Fruit fly (Drosophila melanogaster) whole organism, wandering third instar larva: ENCODE data around the gene CG14556.
A peak's percentile ranks its signal among the peaks of the same experiment; 100 is the strongest.

Source experiments
- CG32264 ChIP-seq: fragments of 200-800 bp; sonication (Bioruptor generic); optimal IDR thresholded peaks from 2 replicates; lab custom pipeline; 2016; ENCODE audit warnings: missing biosample characterization, missing genetic modification characterization
- Dif ChIP-seq: fragments of 200-275, 200-300 bp; sonication (Bioruptor generic); optimal IDR thresholded peaks from 2 replicates; lab custom pipeline; 2018; ENCODE audit warnings: missing biosample characterization, missing genetic modification characterization; ENCODE audit not compliant: partially characterized antibody
- GATAd ChIP-seq: sonication (Bioruptor generic); optimal IDR thresholded peaks from 2 replicates; lab custom pipeline; 2016; ENCODE audit warnings: missing biosample characterization, missing genetic modification characterization
- Hr78 ChIP-seq: fragments of >200 bp; optimal IDR thresholded peaks from 2 replicates; lab custom pipeline; 2017; ENCODE audit warnings: missing biosample characterization, missing genetic modification characterization
- Jra ChIP-seq: sonication (Bioruptor generic); optimal IDR thresholded peaks from 2 replicates; lab custom pipeline; 2016; ENCODE audit warnings: missing biosample characterization, missing genetic modification characterization
- N ChIP-seq: fragments of >200 bp; optimal IDR thresholded peaks from 2 replicates; lab custom pipeline; 2018; ENCODE audit warnings: missing biosample characterization, missing external identifiers, missing genetic modification characterization
- OdsH ChIP-seq: fragments of 200-800 bp; sonication (Bioruptor generic); optimal IDR thresholded peaks from 2 replicates; lab custom pipeline; 2016; ENCODE audit warnings: missing biosample characterization, mild to moderate bottlenecking, missing genetic modification characterization
- Sp1 ChIP-seq: fragments of 200-800 bp; sonication (Bioruptor generic); optimal IDR thresholded peaks from 3 replicates; lab custom pipeline; 2019; ENCODE audit warnings: missing biosample characterization, mild to moderate bottlenecking, missing genetic modification characterization, moderate library complexity
- Vsx2 ChIP-seq: fragments of 200-300, 225-300 bp; sonication (Bioruptor generic); optimal IDR thresholded peaks from 2 replicates; lab custom pipeline; 2018; ENCODE audit warnings: missing biosample characterization, missing genetic modification characterization; ENCODE audit not compliant: partially characterized antibody
- dsf ChIP-seq: sonication (Bioruptor generic); optimal IDR thresholded peaks from 2 replicates; lab custom pipeline; 2016; ENCODE audit warnings: missing biosample characterization, missing genetic modification characterization, borderline replicate concordance
- foxo ChIP-seq, 2 experiments: fragments of 200-800 bp; sonication (Bioruptor generic); optimal IDR thresholded peaks; 2 replicates in 1 of 2; 3 replicates in 1 of 2; lab custom pipeline; 2016 to 2017; ENCODE audit warnings: missing biosample characterization in 2 of 2, missing genetic modification characterization in 2 of 2
- fru ChIP-seq: fragments of 200-800 bp; sonication (Bioruptor generic); optimal IDR thresholded peaks from 3 replicates; lab custom pipeline; 2016; ENCODE audit warnings: missing biosample characterization, mild to moderate bottlenecking, missing genetic modification characterization
- h ChIP-seq: fragments of 200-800 bp; sonication (Bioruptor generic); optimal IDR thresholded peaks from 3 replicates; lab custom pipeline; 2016; ENCODE audit warnings: missing biosample characterization, mild to moderate bottlenecking, missing genetic modification characterization
- jim ChIP-seq: fragments of 175-275, 200-325 bp; sonication (Bioruptor generic); optimal IDR thresholded peaks from 2 replicates; lab custom pipeline; 2016; ENCODE audit warnings: missing biosample characterization, mild to moderate bottlenecking, missing genetic modification characterization
- lola ChIP-seq: fragments of >200 bp; optimal IDR thresholded peaks from 2 replicates; lab custom pipeline; 2017; ENCODE audit warnings: missing biosample characterization, missing genetic modification characterization
- psq ChIP-seq: fragments of 200-800 bp; sonication (Bioruptor generic); optimal IDR thresholded peaks from 3 replicates; lab custom pipeline; 2017; ENCODE audit warnings: missing biosample characterization, mild to moderate bottlenecking, missing genetic modification characterization, moderate library complexity
- sage ChIP-seq: fragments of 200-800 bp; sonication (Bioruptor generic); optimal IDR thresholded peaks from 2 replicates; lab custom pipeline; 2016; ENCODE audit warnings: missing biosample characterization, mild to moderate bottlenecking, missing genetic modification characterization
- tai ChIP-seq: sonication (Bioruptor generic); optimal IDR thresholded peaks from 2 replicates; lab custom pipeline; 2016; ENCODE audit warnings: missing biosample characterization, missing genetic modification characterization
- usp ChIP-seq: fragments of >200 bp; optimal IDR thresholded peaks from 2 replicates; lab custom pipeline; 2017; ENCODE audit warnings: missing biosample characterization, missing genetic modification characterization
- woc ChIP-seq: sonication (Bioruptor generic); optimal IDR thresholded peaks from 2 replicates; lab custom pipeline; 2016; ENCODE audit warnings: missing biosample characterization, mild to moderate bottlenecking, missing genetic modification characterization

Gene CG14556

DNA sequence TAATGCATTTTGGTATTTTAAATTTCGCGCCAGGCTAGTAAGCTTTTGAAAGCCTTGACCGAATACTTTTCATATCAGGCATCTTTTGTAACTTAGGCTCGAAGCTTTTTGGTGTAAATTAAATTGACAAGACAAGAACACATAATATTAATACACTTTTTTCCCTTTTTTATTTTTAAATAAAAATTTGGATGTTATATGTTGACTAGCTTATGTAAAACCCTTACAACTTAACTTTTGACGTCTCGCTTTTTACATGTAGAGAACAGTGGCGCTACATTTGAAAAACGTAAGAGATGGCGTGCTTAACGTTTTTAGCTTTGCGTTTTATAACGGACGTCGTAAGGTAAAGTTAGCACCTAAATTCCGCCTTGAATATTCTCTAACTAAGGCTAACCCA lies 10.7 kb downstream of the CG14556 start:
- TF ChIP-seq GATAd (no peak), tai (GFP tag; lab: Kevin White, UChicago) (no peak), h (GFP tag; lab: Kevin White, UChicago) (no peak), CG32264 (no peak), psq (GFP tag; lab: Kevin White, UChicago) (no peak), Hr78 (GFP tag; lab: Kevin White, UChicago) (no peak), Sp1 (GFP tag; lab: Kevin White, UChicago) (no peak), lola (no peak), OdsH (no peak), jim (GFP tag; lab: Kevin White, UChicago) (no peak), sage (GFP tag; lab: Kevin White, UChicago) (no peak), N (GFP tag; lab: Kevin White, UChicago) (no peak), Vsx2 (peak; percentile 39), Dif (GFP tag; lab: Kevin White, UChicago) (peak; percentile 16), usp (no peak), woc (GFP tag; lab: Kevin White, UChicago) (no peak), dsf (GFP tag; lab: Kevin White, UChicago) (no peak), foxo (GFP tag; optimal IDR thresholded peaks at IDR 0.05; lab: Kevin White, UChicago) (no peak)
- TF ChIP-seq, all 38 proteins: peak for 2

DNA sequence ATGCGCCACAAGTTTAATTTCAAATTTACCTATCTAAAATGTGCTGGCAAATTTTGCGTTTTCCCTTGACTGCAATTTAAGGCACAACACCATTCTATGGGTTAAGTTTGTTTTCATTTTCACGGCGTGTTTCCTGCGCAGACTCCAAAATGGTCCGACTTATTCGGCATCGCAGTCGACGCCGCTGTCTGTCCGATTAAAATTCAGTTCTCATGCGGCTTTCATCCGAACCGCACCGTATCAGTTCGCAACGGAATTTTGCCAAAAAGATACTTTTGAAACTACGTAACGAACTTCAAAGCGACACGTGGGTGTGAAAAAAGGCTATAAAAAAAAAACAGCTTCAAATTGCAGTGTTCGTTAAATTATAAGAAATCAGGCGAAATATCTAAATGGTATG lies 44.2 kb downstream of the CG14556 start, which contains the start of gene CG31323:
CG31323 (plus strand) TSS at position 204 of the 400 bp plus-strand sequence.
- no peak for TF ChIP-seq Jra
- TF ChIP-seq h (GFP tag; lab: Kevin White, UChicago): no peak
- no peak for TF ChIP-seq Vsx2
- no peak for TF ChIP-seq psq (GFP tag; lab: Kevin White, UChicago)
- no peak for TF ChIP-seq dsf (GFP tag; lab: Kevin White, UChicago)

DNA sequence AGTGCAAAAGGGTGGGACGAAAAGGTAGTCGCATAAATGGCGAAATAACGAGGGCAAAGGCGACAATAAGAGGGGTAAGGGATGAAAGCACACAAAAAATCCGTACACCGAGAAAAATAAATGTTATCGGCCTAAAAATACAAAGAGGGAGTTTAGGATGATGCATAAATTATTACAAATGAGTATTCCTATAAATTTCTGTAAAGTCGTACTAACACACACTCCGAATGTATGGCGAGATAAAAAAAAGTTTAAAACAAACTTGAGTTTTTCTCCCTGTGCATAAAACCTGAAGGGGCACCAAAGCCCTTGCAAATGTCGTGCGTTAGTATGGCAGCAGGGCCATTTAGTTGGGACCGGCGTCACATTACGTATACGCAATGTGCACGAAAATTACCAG lies 45.6 kb downstream of the CG14556 start:
- TF ChIP-seq h (GFP tag; lab: Kevin White, UChicago) (peak; percentile 14), psq (GFP tag; lab: Kevin White, UChicago) (no peak), fru (GFP tag; lab: Kevin White, UChicago) (peak; percentile 16)
